Fruit fly (Drosophila melanogaster): ENCODE measurements around the gene wrm1.

- TF ChIP-seq fru (GFP tag; optimal IDR thresholded peaks at IDR 0.05): no peak
- TF ChIP-seq Sp1 (GFP tag; optimal IDR thresholded peaks at IDR 0.05): no peak
- no peak for TF ChIP-seq rgr (GFP tag; optimal IDR thresholded peaks at IDR 0.05)
- TF ChIP-seq pan (optimal IDR thresholded peaks at IDR 0.05): no peak
- TF ChIP-seq usp (GFP tag; optimal IDR thresholded peaks at IDR 0.05): no peak
- no peak for TF ChIP-seq Mio (GFP tag; optimal IDR thresholded peaks at IDR 0.05)
- TF ChIP-seq Abd-B (GFP tag; optimal IDR thresholded peaks at IDR 0.05): no peak
- no peak for TF ChIP-seq Rel (GFP tag; optimal IDR thresholded peaks at IDR 0.05)
- no peak for TF ChIP-seq Rel (tag; optimal IDR thresholded peaks at IDR 0.05)
- TF ChIP-seq Myc (optimal IDR thresholded peaks at IDR 0.05): no peak
- TF ChIP-seq woc (GFP tag; optimal IDR thresholded peaks at IDR 0.05): no peak
- TF ChIP-seq ey (GFP tag; optimal IDR thresholded peaks at IDR 0.05): no peak
- TF ChIP-seq Hr78 (GFP tag; optimal IDR thresholded peaks at IDR 0.05): no peak
Measured at dm6 chr3L:7368934-7369333, 33.9 kb upstream of the wrm1 start, which contains the start of gene Sh3beta.

Measured in whole organism, wandering third instar larva.